Worm (Caenorhabditis elegans) whole organism, mixed stage, embryonic: Measurements from ENCODE around the gene unc-34.

Source experiments
- M03D4.4 ChIP-seq: sonication (generic microtip); optimal IDR thresholded peaks from 2 replicates; lab custom pipeline; 2017; ENCODE audit warnings: mild to moderate bottlenecking, missing genetic modification characterization, missing compliant biosample characterization
- bed-3 ChIP-seq: fragments of 200-800 bp; sonication (Bioruptor generic); optimal IDR thresholded peaks from 3 replicates; lab custom pipeline; 2018; ENCODE audit warnings: mild to moderate bottlenecking, missing genetic modification characterization, moderate library complexity, missing compliant biosample characterization
- blmp-1 ChIP-seq: fragments of 150-350 bp; optimal IDR thresholded peaks from 2 replicates; lab custom pipeline; 2014; ENCODE audit warnings: missing biosample characterization, missing genetic modification characterization
- ceh-43 ChIP-seq: fragments of 200-800 bp; sonication (Bioruptor generic); optimal IDR thresholded peaks from 2 replicates; lab custom pipeline; 2018; ENCODE audit warnings: mild to moderate bottlenecking, missing genetic modification characterization, moderate library complexity, missing compliant biosample characterization
- ceh-83 ChIP-seq: fragments of 200-800 bp; sonication (Bioruptor generic); optimal IDR thresholded peaks from 2 replicates; lab custom pipeline; 2018; ENCODE audit warnings: mild to moderate bottlenecking, missing genetic modification characterization, missing compliant biosample characterization
- ces-1 ChIP-seq: fragments of 150-350 bp; optimal IDR thresholded peaks from 2 replicates; lab custom pipeline; 2014; ENCODE audit warnings: missing biosample characterization, missing genetic modification reagents, missing genetic modification characterization
- cnd-1 ChIP-seq: fragments of 200-800 bp; sonication (Bioruptor generic); optimal IDR thresholded peaks from 2 replicates; lab custom pipeline; 2018; ENCODE audit warnings: mild to moderate bottlenecking, missing genetic modification characterization, missing compliant biosample characterization
- drap-1 ChIP-seq: fragments of 200-800 bp; sonication (Bioruptor generic); optimal IDR thresholded peaks from 3 replicates; lab custom pipeline; 2018; ENCODE audit warnings: mild to moderate bottlenecking, missing genetic modification characterization, missing compliant biosample characterization
- elt-1 ChIP-seq: sonication (generic microtip); optimal IDR thresholded peaks from 2 replicates; lab custom pipeline; 2017; ENCODE audit warnings: missing genetic modification characterization, mild to moderate bottlenecking, missing compliant biosample characterization, antibody characterized with exemption, moderate library complexity, borderline replicate concordance; ENCODE audit not compliant: insufficient read depth
- elt-3 ChIP-seq: fragments of 150-350 bp; optimal IDR thresholded peaks from 2 replicates; lab custom pipeline; 2014; ENCODE audit warnings: missing biosample characterization, missing genetic modification characterization
- flh-1 ChIP-seq: fragments of 200-800 bp; sonication (Bioruptor generic); optimal IDR thresholded peaks from 2 replicates; lab custom pipeline; 2018; ENCODE audit warnings: mild to moderate bottlenecking, missing genetic modification characterization, moderate library complexity, missing compliant biosample characterization
- hlh-1 ChIP-seq: fragments of 150-350 bp; optimal IDR thresholded peaks from 2 replicates; lab custom pipeline; 2014; ENCODE audit warnings: missing biosample characterization, missing genetic modification reagents, missing genetic modification characterization
- lin-13 ChIP-seq: fragments of 150-350 bp; optimal IDR thresholded peaks from 2 replicates; lab custom pipeline; 2014; ENCODE audit warnings: missing biosample characterization, missing genetic modification characterization
- lin-32 ChIP-seq: fragments of 200-800 bp; sonication (Bioruptor generic); optimal IDR thresholded peaks from 2 replicates; lab custom pipeline; 2018; ENCODE audit warnings: mild to moderate bottlenecking, missing genetic modification characterization, missing compliant biosample characterization
- lsy-2 ChIP-seq: fragments of 150-350 bp; optimal IDR thresholded peaks from 2 replicates; lab custom pipeline; 2014; ENCODE audit warnings: missing biosample characterization, missing genetic modification characterization
- mab-5 ChIP-seq: fragments of 150-350 bp; optimal IDR thresholded peaks from 2 replicates; lab custom pipeline; 2014; ENCODE audit warnings: missing biosample characterization, missing genetic modification characterization
- mep-1 ChIP-seq: fragments of 150-350 bp; optimal IDR thresholded peaks from 2 replicates; lab custom pipeline; 2017; ENCODE audit warnings: missing biosample characterization, missing genetic modification reagents, missing genetic modification characterization, inconsistent platforms
- mls-2 ChIP-seq: sonication (generic microtip); optimal IDR thresholded peaks from 2 replicates; lab custom pipeline; 2016; ENCODE audit warnings: mild to moderate bottlenecking, missing genetic modification characterization, moderate library complexity, missing compliant biosample characterization
- nhr-12 ChIP-seq: fragments of 150-350 bp; optimal IDR thresholded peaks from 2 replicates; lab custom pipeline; 2014; ENCODE audit warnings: missing biosample characterization, missing genetic modification characterization
- nhr-2 ChIP-seq: fragments of 150-350 bp; optimal IDR thresholded peaks from 2 replicates; lab custom pipeline; 2014; ENCODE audit warnings: missing biosample characterization, missing genetic modification characterization
- nhr-237 ChIP-seq: fragments of 150-350 bp; optimal IDR thresholded peaks from 2 replicates; lab custom pipeline; 2014; ENCODE audit warnings: missing biosample characterization, missing genetic modification characterization
- nhr-28 ChIP-seq: fragments of 150-350 bp; optimal IDR thresholded peaks from 2 replicates; lab custom pipeline; 2014; ENCODE audit warnings: missing biosample characterization, missing genetic modification characterization
- nhr-76 ChIP-seq: sonication (generic microtip); optimal IDR thresholded peaks from 2 replicates; lab custom pipeline; 2017; ENCODE audit warnings: missing biosample characterization, missing genetic modification characterization
- pha-4 ChIP-seq: fragments of 150-350 bp; optimal IDR thresholded peaks from 2 replicates; lab custom pipeline; 2018; ENCODE audit warnings: missing biosample characterization, missing genetic modification reagents, missing genetic modification characterization
- sem-2 ChIP-seq: fragments of 200-800 bp; sonication (Bioruptor generic); optimal IDR thresholded peaks from 2 replicates; lab custom pipeline; 2018; ENCODE audit warnings: mild to moderate bottlenecking, missing genetic modification characterization, missing compliant biosample characterization
- snpc-4 ChIP-seq: fragments of 150-350 bp; optimal IDR thresholded peaks from 2 replicates; lab custom pipeline; 2014; ENCODE audit warnings: missing biosample characterization, missing genetic modification characterization
- sptf-1 ChIP-seq: sonication (generic microtip); optimal IDR thresholded peaks from 2 replicates; lab custom pipeline; 2017; ENCODE audit warnings: mild to moderate bottlenecking, missing genetic modification characterization, moderate library complexity, missing compliant biosample characterization
- tbx-8 ChIP-seq: fragments of 200-800 bp; sonication (Bioruptor generic); optimal IDR thresholded peaks from 2 replicates; lab custom pipeline; 2018; ENCODE audit warnings: mild to moderate bottlenecking, missing genetic modification characterization, moderate library complexity, missing compliant biosample characterization
- unc-120 ChIP-seq: sonication (generic microtip); optimal IDR thresholded peaks from 2 replicates; lab custom pipeline; 2017; ENCODE audit warnings: missing genetic modification characterization, missing compliant biosample characterization; ENCODE audit not compliant: poor library complexity, severe bottlenecking
- unc-39 ChIP-seq: fragments of 150-350 bp; optimal IDR thresholded peaks from 2 replicates; lab custom pipeline; 2014; ENCODE audit warnings: missing biosample characterization, missing genetic modification characterization
- unc-62 ChIP-seq: fragments of 150-350 bp; optimal IDR thresholded peaks from 2 replicates; lab custom pipeline; 2014; ENCODE audit warnings: missing biosample characterization, missing genetic modification reagents, missing genetic modification characterization
- zip-8 ChIP-seq: fragments of 150-350 bp; optimal IDR thresholded peaks from 2 replicates; lab custom pipeline; 2014; ENCODE audit warnings: missing biosample characterization, missing genetic modification characterization
- ztf-11 ChIP-seq: fragments of 150-350 bp; optimal IDR thresholded peaks from 2 replicates; lab custom pipeline; 2014; ENCODE audit warnings: missing biosample characterization, missing genetic modification characterization

The unc-34 gene

DNA sequence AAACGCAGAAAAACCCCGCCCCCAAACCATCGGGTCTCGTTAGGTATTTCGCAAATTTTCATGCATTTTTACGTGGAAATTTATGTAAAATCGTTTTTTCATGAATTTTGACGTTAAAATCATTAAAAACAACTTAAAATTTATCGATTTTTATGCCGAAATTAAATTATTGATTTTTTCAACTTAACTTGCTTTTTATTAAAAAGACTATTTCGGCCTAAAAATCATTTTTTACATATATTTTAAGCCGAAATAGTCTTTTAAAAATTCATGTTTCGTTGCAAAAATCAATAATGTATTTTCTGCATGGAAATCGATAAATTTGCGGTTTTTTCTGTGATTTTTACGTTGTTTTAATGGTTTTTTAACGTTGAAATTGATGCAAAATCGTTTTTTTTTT is 13.1 kb downstream of the unc-34 start:
- TF ChIP-seq hlh-1 (tag; lab: Kevin White, UChicago) (no peak), ces-1 (GFP tag; lab: Kevin White, UChicago) (no peak), elt-3 (no peak)

DNA sequence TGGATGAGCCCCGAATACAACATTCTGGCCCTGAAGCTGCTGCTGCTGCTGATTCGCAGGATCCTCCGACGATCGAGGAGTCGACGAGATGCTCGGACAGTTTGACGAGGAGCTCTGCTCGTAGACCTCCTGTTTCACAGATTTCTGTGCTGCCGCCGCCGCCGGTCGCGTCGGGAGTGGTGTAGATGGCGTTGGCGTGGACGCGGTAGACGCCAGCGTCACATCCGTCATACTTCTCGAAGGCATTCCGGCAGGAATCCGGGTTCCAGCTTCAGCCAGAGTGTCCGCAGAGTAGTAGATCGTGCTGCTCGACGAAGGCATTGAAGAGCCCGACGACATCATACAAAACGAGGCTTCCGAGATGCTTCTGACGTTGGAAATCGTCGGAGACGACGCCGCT is 18.7 kb downstream of the unc-34 start:
- no peak for TF ChIP-seq snpc-4 (tag; lab: Kevin White, UChicago)
- no peak for TF ChIP-seq elt-3
- TF ChIP-seq nhr-12 (tag; lab: Kevin White, UChicago), result no peak
- no peak for TF ChIP-seq lin-32 (GFP tag; lab: Kevin White, UChicago)
- TF ChIP-seq unc-62 (GFP tag; lab: Kevin White, UChicago), result no peak
- TF ChIP-seq drap-1 (GFP tag; lab: Kevin White, UChicago), result no peak
- no peak for TF ChIP-seq sem-2 (GFP tag; lab: Kevin White, UChicago)
- TF ChIP-seq unc-39 (tag; lab: Kevin White, UChicago), result no peak
- TF ChIP-seq unc-120 (tag; lab: Kevin White, UChicago), result no peak
- no peak for TF ChIP-seq ceh-83 (GFP tag; lab: Kevin White, UChicago)
- no peak for TF ChIP-seq mep-1
- TF ChIP-seq sptf-1 (tag; lab: Kevin White, UChicago), result no peak
- no peak for TF ChIP-seq lsy-2
- no peak for TF ChIP-seq nhr-237 (tag; lab: Kevin White, UChicago)
- TF ChIP-seq tbx-8 (GFP tag; lab: Kevin White, UChicago), result no peak
- no peak for TF ChIP-seq blmp-1 (tag; lab: Kevin White, UChicago)
- TF ChIP-seq nhr-2, result no peak
- TF ChIP-seq nhr-76 (tag; lab: Kevin White, UChicago), result no peak

DNA sequence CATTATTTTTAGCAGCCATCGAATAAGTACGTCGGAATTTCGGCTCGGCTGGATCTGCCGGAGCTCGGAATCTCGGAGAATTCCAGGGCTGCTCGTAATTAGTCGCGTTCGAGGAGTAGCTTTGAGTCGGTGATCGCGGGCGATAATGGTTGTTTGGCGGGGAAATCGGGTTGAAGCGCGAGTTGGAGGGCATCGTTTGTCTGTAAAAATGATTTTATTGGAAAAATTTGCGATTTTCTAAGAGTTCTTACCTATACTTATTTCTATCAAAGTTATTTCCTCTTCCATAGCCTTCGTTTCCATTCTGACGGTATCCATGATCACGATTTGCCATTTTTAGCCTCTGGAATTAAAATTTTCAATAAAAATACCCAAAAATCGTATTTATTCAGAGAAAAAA is 20.9 kb downstream of the unc-34 start, which contains the start of gene Y50D4C.5:
Gene Y50D4C.5, minus strand, starts transcription at position 345 of the 400 bp plus-strand sequence.
- TF ChIP-seq ztf-11 (tag; lab: Kevin White, UChicago) (no peak), unc-120 (tag; lab: Kevin White, UChicago) (no peak), pha-4 (tag; lab: Kevin White, UChicago) (no peak), hlh-1 (tag; lab: Kevin White, UChicago) (no peak), unc-62 (GFP tag; lab: Kevin White, UChicago) (no peak), flh-1 (no peak)
- TF ChIP-seq, all 35 proteins: peak for 0

DNA sequence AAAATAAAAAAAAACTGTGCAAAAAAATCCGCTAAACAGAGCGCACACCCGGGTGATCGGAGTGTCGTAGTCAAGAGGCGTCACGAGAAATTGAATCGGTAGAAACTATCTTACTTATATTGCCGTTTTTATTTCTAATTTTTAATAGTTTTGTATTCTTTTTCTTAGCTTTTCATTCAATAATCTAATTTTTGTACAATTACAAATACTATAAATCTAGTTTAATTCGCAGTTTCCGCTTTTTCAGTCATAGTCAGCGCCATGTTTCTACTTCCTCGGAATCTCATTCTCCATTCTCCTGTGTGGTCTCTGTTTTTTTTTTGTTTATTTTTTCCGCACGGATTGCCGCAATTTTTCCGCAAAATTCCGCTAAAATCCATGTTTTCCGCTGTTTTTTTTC is 21.3 kb downstream of the unc-34 start:
- peak; percentile 22 for TF ChIP-seq lin-13 (tag; lab: Kevin White, UChicago)
- TF ChIP-seq ces-1 (GFP tag; lab: Kevin White, UChicago), result peak; percentile 59
- no peak for TF ChIP-seq unc-120 (tag; lab: Kevin White, UChicago)
- peak; percentile 55 for TF ChIP-seq lin-32 (GFP tag; lab: Kevin White, UChicago)
- TF ChIP-seq mls-2 (tag; lab: Kevin White, UChicago), result peak; percentile 64
- no peak for TF ChIP-seq snpc-4 (tag; lab: Kevin White, UChicago)
- TF ChIP-seq sem-2 (GFP tag; lab: Kevin White, UChicago), result peak; percentile 37
- TF ChIP-seq nhr-237 (tag; lab: Kevin White, UChicago), result peak; percentile 64
- TF ChIP-seq lsy-2, result peak; percentile 45
- TF ChIP-seq drap-1 (GFP tag; lab: Kevin White, UChicago), result peak; percentile 27
- TF ChIP-seq bed-3 (GFP tag; lab: Kevin White, UChicago), result peak; percentile 54
- no peak for TF ChIP-seq unc-39 (tag; lab: Kevin White, UChicago)
- peak; percentile 56 for TF ChIP-seq M03D4.4 (tag; lab: Kevin White, UChicago)
- peak; percentile 45 for TF ChIP-seq cnd-1 (tag; lab: Kevin White, UChicago)
- peak; percentile 77 for TF ChIP-seq sptf-1 (tag; lab: Kevin White, UChicago)
- peak; percentile 79 for TF ChIP-seq ceh-83 (GFP tag; lab: Kevin White, UChicago)
- peak; percentile 65 for TF ChIP-seq mep-1
- TF ChIP-seq mab-5 (tag; lab: Kevin White, UChicago), result no peak
- no peak for TF ChIP-seq ztf-11 (tag; lab: Kevin White, UChicago)
- TF ChIP-seq elt-3, result no peak

DNA sequence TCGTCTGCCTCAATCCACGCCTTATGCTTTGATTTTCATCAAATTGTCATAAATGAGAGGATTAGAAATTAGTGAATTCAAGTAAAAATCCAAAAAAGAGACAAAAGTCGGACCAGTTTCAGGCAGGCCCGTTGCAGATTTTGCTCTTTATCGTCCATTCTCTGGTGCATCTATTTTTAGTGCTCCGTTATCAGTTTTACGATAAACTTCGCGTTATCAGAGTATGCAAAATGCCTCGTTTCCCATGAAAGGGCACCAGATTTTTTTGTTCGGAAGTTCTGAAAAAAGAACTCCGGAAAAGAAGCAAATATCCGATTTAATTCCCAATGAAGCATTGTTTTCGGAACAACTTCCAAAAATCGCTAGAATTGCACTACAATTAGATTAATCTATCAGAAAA is 23.4 kb downstream of the unc-34 start:
- TF ChIP-seq drap-1 (GFP tag; lab: Kevin White, UChicago) (no peak), elt-1 (no peak), hlh-1 (tag; lab: Kevin White, UChicago) (no peak), lsy-2 (no peak), lin-13 (tag; lab: Kevin White, UChicago) (no peak), nhr-28 (no peak), ceh-83 (GFP tag; lab: Kevin White, UChicago) (no peak), tbx-8 (GFP tag; lab: Kevin White, UChicago) (no peak), zip-8 (no peak), ceh-43 (GFP tag; lab: Kevin White, UChicago) (no peak), ces-1 (GFP tag; lab: Kevin White, UChicago) (no peak), snpc-4 (tag; lab: Kevin White, UChicago) (no peak), bed-3 (GFP tag; lab: Kevin White, UChicago) (no peak), sem-2 (GFP tag; lab: Kevin White, UChicago) (no peak), pha-4 (tag; lab: Kevin White, UChicago) (no peak)
